Fruit fly (Drosophila melanogaster) whole organism, embryonic: ENCODE measurements around the gene Cortactin.

Source experiments
- Asciz ChIP-seq: fragments of 200-800 bp; sonication (Bioruptor generic); optimal IDR thresholded peaks from 2 replicates; lab custom pipeline; 2017; ENCODE audit warnings: missing biosample characterization, mild to moderate bottlenecking, missing genetic modification characterization, missing genetic modification reagents
- CG10274 ChIP-seq: fragments of 200-800 bp; sonication (Bioruptor generic); optimal IDR thresholded peaks from 3 replicates; lab custom pipeline; 2017; ENCODE audit warnings: missing biosample characterization, mild to moderate bottlenecking, missing genetic modification characterization
- CG11456 ChIP-seq: fragments of 200-800 bp; sonication (Bioruptor generic); IDR thresholded peaks from 3 replicates; pipeline ENCODE4 v1.3.6; 2022; ENCODE audit warnings: missing biosample characterization, missing genetic modification characterization
- CG13287 ChIP-seq: fragments of 200-800 bp; sonication (Bioruptor generic); IDR thresholded peaks from 2 replicates; pipeline ENCODE4 v1.3.6; 2022; ENCODE audit warnings: missing biosample characterization, missing genetic modification characterization; ENCODE audit not compliant: partially characterized antibody
- CG15269 ChIP-seq: fragments of 200-800 bp; sonication (Bioruptor generic); optimal IDR thresholded peaks from 2 replicates; lab custom pipeline; 2018; ENCODE audit warnings: missing biosample characterization, mild to moderate bottlenecking, missing genetic modification characterization, moderate library complexity
- CG16863 ChIP-seq: fragments of 200-800 bp; sonication (Bioruptor generic); optimal IDR thresholded peaks from 3 replicates; lab custom pipeline; 2016; ENCODE audit warnings: missing biosample characterization, missing genetic modification characterization
- CG17385 ChIP-seq: fragments of 200-800 bp; sonication (Bioruptor generic); optimal IDR thresholded peaks from 3 replicates; lab custom pipeline; 2018; ENCODE audit warnings: missing biosample characterization, mild to moderate bottlenecking, missing genetic modification characterization
- CG17829 ChIP-seq: fragments of 200-800 bp; optimal IDR thresholded peaks from 2 replicates; lab custom pipeline; 2019; ENCODE audit warnings: missing biosample characterization, mild to moderate bottlenecking, missing genetic modification characterization, moderate library complexity
- CG18599 ChIP-seq: fragments of 200-800 bp; sonication (Bioruptor generic); optimal IDR thresholded peaks from 3 replicates; lab custom pipeline; 2017; ENCODE audit warnings: missing biosample characterization, missing genetic modification characterization, mild to moderate bottlenecking, moderate library complexity, missing genetic modification reagents
- CG6854 ChIP-seq: fragments of 200-800 bp; sonication (Bioruptor generic); optimal IDR thresholded peaks from 3 replicates; lab custom pipeline; 2017; ENCODE audit warnings: missing biosample characterization, mild to moderate bottlenecking, missing genetic modification characterization
- CG8290 ChIP-seq, 3 experiments: fragments of 200-800 bp; sonication (Bioruptor generic); optimal IDR thresholded peaks; 2 replicates each; lab custom pipeline; 2016 to 2019; ENCODE audit warnings: missing biosample characterization in 3 of 3, missing genetic modification characterization in 3 of 3, mild to moderate bottlenecking in 2 of 3, moderate library complexity in 1 of 3
- CG9437 ChIP-seq: fragments of 200-800 bp; sonication (Bioruptor generic); optimal IDR thresholded peaks from 2 replicates; lab custom pipeline; 2018; ENCODE audit warnings: missing biosample characterization, mild to moderate bottlenecking, missing genetic modification characterization
- CG9609 ChIP-seq: fragments of 200-800 bp; sonication (Bioruptor generic); optimal IDR thresholded peaks from 3 replicates; lab custom pipeline; 2016; ENCODE audit warnings: missing biosample characterization, missing genetic modification characterization
- CG9817 ChIP-seq: fragments of 200-800 bp; sonication (Bioruptor generic); optimal IDR thresholded peaks from 2 replicates; lab custom pipeline; 2018; ENCODE audit warnings: missing biosample characterization, mild to moderate bottlenecking, missing genetic modification characterization, moderate library complexity
- Dbx ChIP-seq: fragments of 200-800 bp; sonication (Bioruptor generic); IDR thresholded peaks from 3 replicates; pipeline ENCODE4 v1.3.6; 2022; ENCODE audit warnings: missing biosample characterization, missing genetic modification characterization
- Dref ChIP-seq: fragments of 200-800 bp; sonication (Bioruptor generic); IDR thresholded peaks from 2 replicates; pipeline ENCODE4 v1.3.6; 2022; ENCODE audit warnings: missing biosample characterization, missing genetic modification characterization
- HLH54F ChIP-seq: fragments of 200-800 bp; sonication (Bioruptor generic); optimal IDR thresholded peaks from 3 replicates; lab custom pipeline; 2016; ENCODE audit warnings: missing biosample characterization, missing genetic modification characterization
- Hsf ChIP-seq: fragments of 200-800 bp; sonication (Bioruptor generic); optimal IDR thresholded peaks from 3 replicates; lab custom pipeline; 2016; ENCODE audit warnings: missing biosample characterization, missing genetic modification characterization
- MESR4 ChIP-seq: fragments of 200-800 bp; sonication (Bioruptor generic); optimal IDR thresholded peaks from 2 replicates; lab custom pipeline; 2018; ENCODE audit warnings: missing biosample characterization, mild to moderate bottlenecking, missing genetic modification characterization, moderate library complexity
- Max ChIP-seq: fragments of 200-800 bp; sonication (Bioruptor generic); optimal IDR thresholded peaks from 2 replicates; lab custom pipeline; 2016; ENCODE audit warnings: missing biosample characterization, mild to moderate bottlenecking, missing genetic modification characterization
- NC2α ChIP-seq: fragments of 200-800 bp; sonication (Bioruptor generic); optimal IDR thresholded peaks from 2 replicates; lab custom pipeline; 2016; ENCODE audit warnings: missing biosample characterization, missing genetic modification characterization
- Rfx ChIP-seq: fragments of 200-800 bp; sonication (Bioruptor generic); IDR thresholded peaks from 2 replicates; pipeline ENCODE4 v1.3.6; 2022; ENCODE audit warnings: missing biosample characterization, missing genetic modification characterization
- Scr ChIP-seq: fragments of 200-800 bp; sonication (Bioruptor generic); IDR thresholded peaks from 2 replicates; pipeline ENCODE4 v1.3.6; 2022; ENCODE audit warnings: missing biosample characterization, missing genetic modification characterization; ENCODE audit not compliant: partially characterized antibody
- Six4 ChIP-seq: fragments of 200-800 bp; sonication (Bioruptor generic); optimal IDR thresholded peaks from 2 replicates; lab custom pipeline; 2016; ENCODE audit warnings: missing biosample characterization, missing genetic modification characterization
- Sry-β ChIP-seq: fragments of 200-800 bp; sonication (Bioruptor generic); optimal IDR thresholded peaks from 2 replicates; lab custom pipeline; 2018; ENCODE audit warnings: missing biosample characterization, mild to moderate bottlenecking, missing genetic modification characterization, moderate library complexity
- ara ChIP-seq: fragments of 200-800 bp; sonication (Bioruptor generic); IDR thresholded peaks from 2 replicates; pipeline ENCODE4 v1.3.6; 2022; ENCODE audit warnings: missing biosample characterization, missing genetic modification characterization
- bowl ChIP-seq: fragments of 200-800 bp; sonication (Bioruptor generic); IDR thresholded peaks from 2 replicates; pipeline ENCODE4 v1.3.6; 2022; ENCODE audit warnings: missing biosample characterization, missing genetic modification characterization
- cato ChIP-seq: fragments of 200-800 bp; sonication (Bioruptor generic); optimal IDR thresholded peaks from 2 replicates; lab custom pipeline; 2016; ENCODE audit warnings: missing biosample characterization, missing genetic modification characterization, borderline replicate concordance
- danr ChIP-seq: fragments of 200-800 bp; sonication (Bioruptor generic); IDR thresholded peaks from 2 replicates; pipeline ENCODE4 v1.3.6; 2022; ENCODE audit warnings: missing biosample characterization, missing genetic modification characterization
- en ChIP-seq: fragments of 200-800 bp; sonication (Bioruptor generic); optimal IDR thresholded peaks from 2 replicates; lab custom pipeline; 2016; ENCODE audit warnings: missing biosample characterization, missing genetic modification characterization
- exex ChIP-seq: fragments of 200-800 bp; sonication (Bioruptor generic); optimal IDR thresholded peaks from 4 replicates; lab custom pipeline; 2018; ENCODE audit warnings: missing biosample characterization, mild to moderate bottlenecking, missing genetic modification characterization, moderate library complexity
- eyg ChIP-seq: fragments of 200-800 bp; sonication (Bioruptor generic); optimal IDR thresholded peaks from 3 replicates; lab custom pipeline; 2016; ENCODE audit warnings: missing biosample characterization, missing genetic modification characterization
- ftz-f1 ChIP-seq: fragments of 200-800 bp; sonication (Bioruptor generic); optimal IDR thresholded peaks from 2 replicates; lab custom pipeline; 2016; ENCODE audit warnings: missing biosample characterization, missing genetic modification characterization
- hbn ChIP-seq: fragments of 200-800 bp; sonication (Bioruptor generic); IDR thresholded peaks from 2 replicates; pipeline ENCODE4 v1.3.6; 2022; ENCODE audit warnings: missing biosample characterization, missing genetic modification characterization; ENCODE audit not compliant: partially characterized antibody
- insv ChIP-seq, 2 experiments: fragments of 200-800 bp; sonication (Bioruptor generic); optimal IDR thresholded peaks; 3 replicates each; lab custom pipeline; 2016 to 2018; ENCODE audit warnings: missing biosample characterization in 2 of 2, missing genetic modification characterization in 2 of 2
- nmo ChIP-seq: fragments of 200-800 bp; sonication (Bioruptor generic); optimal IDR thresholded peaks from 2 replicates; lab custom pipeline; 2018; ENCODE audit warnings: missing biosample characterization, mild to moderate bottlenecking, missing genetic modification characterization, moderate library complexity
- otp ChIP-seq: fragments of 200-800 bp; sonication (Bioruptor generic); IDR thresholded peaks from 3 replicates; pipeline ENCODE4, ENCODE4 v1.3.6; 2022; ENCODE audit warnings: missing biosample characterization, missing genetic modification characterization
- pnt ChIP-seq: fragments of 200-800 bp; sonication (Bioruptor generic); optimal IDR thresholded peaks from 3 replicates; lab custom pipeline; 2016; ENCODE audit warnings: missing biosample characterization, missing genetic modification characterization
- row ChIP-seq: fragments of 200-800 bp; sonication (Bioruptor generic); IDR thresholded peaks from 3 replicates; pipeline ENCODE4 v1.3.6; 2022; ENCODE audit warnings: missing biosample characterization, missing genetic modification characterization
- sc ChIP-seq, 3 experiments: fragments of >200 bp in 2 of 3; fragments of 200-800 bp in 1 of 3; sonication (Bioruptor generic) in 1 of 3; optimal IDR thresholded peaks; 2 replicates in 2 of 3; 3 replicates in 1 of 3; lab custom pipeline; 2017; ENCODE audit warnings: mild to moderate bottlenecking in 1 of 3, missing biosample characterization in 1 of 3, missing genetic modification characterization in 1 of 3, missing genetic modification reagents in 1 of 3
- sens ChIP-seq: fragments of 200-800 bp; sonication (Bioruptor generic); peaks from one replicate; lab custom pipeline; 2016; ENCODE audit warnings: missing biosample characterization, missing genetic modification characterization
- sima ChIP-seq: fragments of 200-800 bp; sonication (Bioruptor generic); optimal IDR thresholded peaks from 2 replicates; lab custom pipeline; 2016; ENCODE audit warnings: missing biosample characterization, missing genetic modification characterization
- slp2 ChIP-seq: fragments of 200-800 bp; sonication (Bioruptor generic); optimal IDR thresholded peaks from 2 replicates; lab custom pipeline; 2016; ENCODE audit warnings: missing biosample characterization, missing genetic modification characterization
- sna ChIP-seq: fragments of 200-800 bp; sonication (Bioruptor generic); IDR thresholded peaks from 2 replicates; pipeline ENCODE4 v1.3.6; 2022; ENCODE audit warnings: missing biosample characterization, missing genetic modification characterization; ENCODE audit not compliant: partially characterized antibody
- stc ChIP-seq: fragments of 200-800 bp; sonication (Bioruptor generic); IDR thresholded peaks from 2 replicates; pipeline ENCODE4 v1.3.6; 2022; ENCODE audit warnings: missing biosample characterization, missing genetic modification characterization
- tna ChIP-seq: fragments of 200-800 bp; sonication (Bioruptor generic); IDR thresholded peaks from 2 replicates; pipeline ENCODE4 v1.3.6; 2022; ENCODE audit warnings: missing biosample characterization, missing genetic modification characterization; ENCODE audit not compliant: partially characterized antibody
- tup ChIP-seq: fragments of 200-800 bp; sonication (Bioruptor generic); optimal IDR thresholded peaks from 2 replicates; lab custom pipeline; 2016; ENCODE audit warnings: missing biosample characterization, mild to moderate bottlenecking, missing genetic modification characterization, moderate library complexity
- yki ChIP-seq: fragments of >200 bp; optimal IDR thresholded peaks from 3 replicates; lab custom pipeline; 2018

The Cortactin gene

dm6 chr3R:21107907-21108591 is 43.8 kb upstream of the Cortactin start, which contains the start of the genes Sec15 and rtet (continued):
- peak; percentile 53; the same call in 2 of the 3 replicates for TF ChIP-seq row
- TF ChIP-seq yki (lab: Kevin White, UChicago) = no peak
- TF ChIP-seq danr (GFP tag; lab: Robert Waterston, UW) = no peak
- no peak for TF ChIP-seq CG15269 (tag; lab: Kevin White, UChicago)
- no peak for TF ChIP-seq CG10274 (GFP tag; lab: Kevin White, UChicago)
- TF ChIP-seq HLH54F = peak; percentile 40
- TF ChIP-seq pnt (GFP tag; lab: Kevin White, UChicago) = no peak
- TF ChIP-seq CG17829 = peak; percentile 67
- TF ChIP-seq nmo (GFP tag; lab: Kevin White, UChicago) = peak; percentile 78
- peak; percentile 61; the same call in 1 of the 3 replicates for TF ChIP-seq Dbx (GFP tag; lab: Robert Waterston, UW)
- peak; percentile 59 for TF ChIP-seq sna (GFP tag; lab: Robert Waterston, UW)
- TF ChIP-seq sima (GFP tag; lab: Kevin White, UChicago) = no peak
- no peak for TF ChIP-seq eyg (GFP tag; lab: Kevin White, UChicago)
- TF ChIP-seq ftz-f1 (GFP tag; lab: Kevin White, UChicago) = no peak
- TF ChIP-seq slp2 (GFP tag; lab: Kevin White, UChicago) = peak; percentile 25
- no peak for TF ChIP-seq CG8290 (GFP tag; optimal IDR thresholded peaks at IDR 0.05; lab: Kevin White, UChicago)
- TF ChIP-seq CG8290 (tag; optimal IDR thresholded peaks at IDR 0.05; lab: Kevin White, UChicago) = no peak
- peak; percentile 52 for TF ChIP-seq Max (GFP tag; lab: Kevin White, UChicago)
- peak; percentile 33 for TF ChIP-seq CG9609
- no peak for TF ChIP-seq tup (GFP tag; lab: Kevin White, UChicago)
- peak; percentile 45; the same call in 1 of the 3 replicates for TF ChIP-seq CG11456 (GFP tag; lab: Robert Waterston, UW)
- peak; percentile 62 for TF ChIP-seq ara (GFP tag; lab: Robert Waterston, UW)
- TF ChIP-seq Sry-β (GFP tag; lab: Kevin White, UChicago) = no peak
- TF ChIP-seq sens (GFP tag; lab: Kevin White, UChicago) = peak; percentile 84
- TF ChIP-seq bowl = no peak
- peak; percentile 65 for TF ChIP-seq CG16863 (GFP tag; lab: Kevin White, UChicago)
- peak; percentile 4 for TF ChIP-seq MESR4
- peak; percentile 66 for TF ChIP-seq exex (tag; lab: Kevin White, UChicago)
- peak; percentile 60 for TF ChIP-seq Hsf
- no peak for TF ChIP-seq cato (GFP tag; lab: Kevin White, UChicago)
- peak; percentile 70 for TF ChIP-seq CG18599 (GFP tag; lab: Kevin White, UChicago)
- TF ChIP-seq CG9437 (GFP tag; lab: Kevin White, UChicago) = peak; percentile 50
- no peak for TF ChIP-seq en (GFP tag; lab: Kevin White, UChicago)
- TF ChIP-seq Asciz (GFP tag; lab: Kevin White, UChicago) = no peak
- TF ChIP-seq Scr (GFP tag; lab: Robert Waterston, UW) = peak; percentile 64
- TF ChIP-seq otp = peak; percentile 32; the same call in 1 of the 3 replicates
- TF ChIP-seq CG13287 (GFP tag; lab: Robert Waterston, UW) = peak; percentile 77
- 0 out of 2 replicates have a peak, but pooled peaks have one; percentile 26 for TF ChIP-seq hbn (GFP tag; lab: Robert Waterston, UW)
- no peak for TF ChIP-seq sc (optimal IDR thresholded peaks at IDR 0.05; lab: Kevin White, UChicago)
- TF ChIP-seq sc (GFP tag; optimal IDR thresholded peaks at IDR 0.05; lab: Kevin White, UChicago) = peak; percentile 5
- TF ChIP-seq Six4 (GFP tag; lab: Kevin White, UChicago) = peak; percentile 12
- peak; percentile 56 for TF ChIP-seq stc (GFP tag; lab: Robert Waterston, UW)
- no peak for TF ChIP-seq NC2α (GFP tag; lab: Kevin White, UChicago)
- TF ChIP-seq CG17385 (GFP tag; lab: Kevin White, UChicago) = peak; percentile 46
- peak in 1 of 2 experiments; percentile 15 for TF ChIP-seq insv (GFP tag; optimal IDR thresholded peaks at IDR 0.05; lab: Kevin White, UChicago)
- TF ChIP-seq Rfx = peak; percentile 72
- TF ChIP-seq tna (GFP tag; lab: Robert Waterston, UW) = peak; percentile 24
- TF ChIP-seq CG6854 (GFP tag; lab: Kevin White, UChicago) = no peak
- TF ChIP-seq CG9817 (tag; lab: Kevin White, UChicago) = peak; percentile 52
- TF ChIP-seq Dref (GFP tag; lab: Robert Waterston, UW) = peak; percentile 71
